Worm (Caenorhabditis elegans) whole organism, young adult: Measurements from ENCODE around the gene T10D4.19.

Experiments used
- Y56A3A.18 ChIP-seq: fragments of 200-800 bp; sonication (Bioruptor generic); IDR thresholded peaks from 2 replicates; pipeline ENCODE4 v1.3.6; 2022; ENCODE audit warnings: missing genetic modification reagents, missing genetic modification characterization, missing compliant biosample characterization
- ceh-40 ChIP-seq: fragments of 200-800 bp; sonication (Bioruptor generic); IDR thresholded peaks from 2 replicates; pipeline ENCODE4 v1.3.6; 2022; ENCODE audit warnings: missing genetic modification characterization, missing compliant biosample characterization
- fkh-3 ChIP-seq: sonication (generic microtip); optimal IDR thresholded peaks from 2 replicates; lab custom pipeline; 2016; ENCODE audit warnings: mild to moderate bottlenecking, missing genetic modification characterization, missing compliant biosample characterization
- hmg-20 ChIP-seq: fragments of 200-800 bp; sonication (Bioruptor generic); IDR thresholded peaks from 2 replicates; pipeline ENCODE4 v1.3.6; 2022; ENCODE audit warnings: missing genetic modification reagents, missing genetic modification characterization, missing compliant biosample characterization
- mcd-1 ChIP-seq: fragments of 200-800 bp; sonication (Bioruptor generic); IDR thresholded peaks from 2 replicates; pipeline ENCODE4 v1.3.6; 2022; ENCODE audit warnings: missing genetic modification reagents, missing genetic modification characterization, missing compliant biosample characterization
- nhr-80 ChIP-seq: sonication (generic microtip); optimal IDR thresholded peaks from 2 replicates; lab custom pipeline; 2016; ENCODE audit warnings: missing genetic modification characterization, missing compliant biosample characterization
- somi-1 ChIP-seq: fragments of 200-800 bp; sonication (Bioruptor generic); optimal IDR thresholded peaks from 2 replicates; lab custom pipeline; 2018; ENCODE audit warnings: mild to moderate bottlenecking, missing genetic modification characterization, missing compliant biosample characterization
- sptf-2 ChIP-seq: fragments of 200-800 bp; sonication (Bioruptor generic); optimal IDR thresholded peaks from 2 replicates; lab custom pipeline; 2018; ENCODE audit warnings: mild to moderate bottlenecking, missing genetic modification characterization, missing compliant biosample characterization
- unc-130 ChIP-seq: sonication (generic microtip); optimal IDR thresholded peaks from 2 replicates; lab custom pipeline; 2016; ENCODE audit warnings: missing genetic modification reagents, missing genetic modification characterization, missing compliant biosample characterization
- xnd-1 ChIP-seq: sonication (generic microtip); optimal IDR thresholded peaks from 2 replicates; lab custom pipeline; 2016; ENCODE audit warnings: missing genotype, missing genetic modification reagents, missing genetic modification characterization, missing compliant biosample characterization

ce11 chrII:3102018-3102417, 49.7 kb upstream of the T10D4.19 start, which contains the start of gene clec-121:
- TF ChIP-seq sptf-2 (GFP tag; lab: Kevin White, UChicago) (no peak), hmg-20 (GFP tag; lab: Robert Waterston, UW) (no peak), Y56A3A.18 (GFP tag; lab: Robert Waterston, UW) (no peak), xnd-1 (tag; lab: Kevin White, UChicago) (no peak), unc-130 (GFP tag; lab: Kevin White, UChicago) (no peak), mcd-1 (GFP tag; lab: Robert Waterston, UW) (no peak), ceh-40 (GFP tag; lab: Robert Waterston, UW) (no peak), nhr-80 (tag; lab: Kevin White, UChicago) (no peak), fkh-3 (tag; lab: Kevin White, UChicago) (no peak), somi-1 (no peak)
